Fruit fly (Drosophila melanogaster) whole organism, embryonic: ENCODE data around the gene CG17233.

ENCODE experiments used
- Aef1 ChIP-seq: fragments of 200-800 bp; sonication (Bioruptor generic); IDR thresholded peaks from 3 replicates; pipeline ENCODE4 v1.3.6; 2022; ENCODE audit warnings: missing biosample characterization, missing genetic modification characterization
- B-H1 ChIP-seq: fragments of 200-800 bp; sonication (Bioruptor generic); IDR thresholded peaks from 3 replicates; pipeline ENCODE4 v1.3.6; 2022; ENCODE audit warnings: missing biosample characterization, missing genetic modification characterization
- Blimp-1 ChIP-seq: fragments of 200-800 bp; sonication (Bioruptor generic); optimal IDR thresholded peaks from 3 replicates; lab custom pipeline; 2018; ENCODE audit warnings: missing biosample characterization, missing genetic modification characterization, mild to moderate bottlenecking, moderate library complexity, missing genetic modification reagents
- CG10209 ChIP-seq: fragments of 200-800 bp; sonication (Bioruptor generic); optimal IDR thresholded peaks from 3 replicates; lab custom pipeline; 2017; ENCODE audit warnings: missing biosample characterization, mild to moderate bottlenecking, missing genetic modification characterization, missing genetic modification reagents
- CG10543 ChIP-seq: fragments of 200-800 bp; sonication (Bioruptor generic); optimal IDR thresholded peaks from 3 replicates; lab custom pipeline; 2017; ENCODE audit warnings: missing biosample characterization, mild to moderate bottlenecking, missing genetic modification characterization, moderate library complexity
- CG10654 ChIP-seq: fragments of 200-800 bp; sonication (Bioruptor generic); optimal IDR thresholded peaks from 2 replicates; lab custom pipeline; 2016; ENCODE audit warnings: missing biosample characterization, missing genetic modification characterization
- CG11456 ChIP-seq: fragments of 200-800 bp; sonication (Bioruptor generic); IDR thresholded peaks from 3 replicates; pipeline ENCODE4 v1.3.6; 2022; ENCODE audit warnings: missing biosample characterization, missing genetic modification characterization
- CG11504 ChIP-seq: fragments of 200-800 bp; sonication (Bioruptor generic); optimal IDR thresholded peaks from 3 replicates; lab custom pipeline; 2019; ENCODE audit warnings: missing biosample characterization, mild to moderate bottlenecking, missing genetic modification characterization, moderate library complexity
- CG12155 ChIP-seq: fragments of 200-800 bp; sonication (Bioruptor generic); optimal IDR thresholded peaks from 3 replicates; lab custom pipeline; 2016; ENCODE audit warnings: missing biosample characterization, missing genetic modification characterization
- CG12659 ChIP-seq: fragments of 200-800 bp; sonication (Bioruptor generic); optimal IDR thresholded peaks from 3 replicates; lab custom pipeline; 2017; ENCODE audit warnings: mild to moderate bottlenecking, missing biosample characterization, missing genetic modification reagents, missing genetic modification characterization
- CG12769 ChIP-seq: fragments of 200-800 bp; sonication (Bioruptor generic); optimal IDR thresholded peaks from 2 replicates; lab custom pipeline; 2019; ENCODE audit warnings: missing biosample characterization, mild to moderate bottlenecking, missing genetic modification characterization, moderate library complexity
- CG18011 ChIP-seq: fragments of 200-800 bp; sonication (Bioruptor generic); optimal IDR thresholded peaks from 2 replicates; lab custom pipeline; 2017; ENCODE audit warnings: missing biosample characterization, missing genetic modification characterization, mild to moderate bottlenecking, moderate library complexity, missing genotype
- CG18262 ChIP-seq: fragments of 200-800 bp; optimal IDR thresholded peaks from 3 replicates; lab custom pipeline; 2019; ENCODE audit warnings: missing biosample characterization, mild to moderate bottlenecking, missing genetic modification characterization, moderate library complexity
- CG31365 ChIP-seq: fragments of 200-800 bp; sonication (Bioruptor generic); optimal IDR thresholded peaks from 2 replicates; lab custom pipeline; 2018; ENCODE audit warnings: missing biosample characterization, mild to moderate bottlenecking, missing genetic modification characterization
- CG33213 ChIP-seq: fragments of 200-800 bp; sonication (Bioruptor generic); optimal IDR thresholded peaks from 3 replicates; lab custom pipeline; 2016; ENCODE audit warnings: missing biosample characterization, missing genetic modification characterization
- CG3407 ChIP-seq: fragments of 200-800 bp; sonication (Bioruptor generic); optimal IDR thresholded peaks from 2 replicates; lab custom pipeline; 2018; ENCODE audit warnings: missing biosample characterization, mild to moderate bottlenecking, missing genetic modification characterization
- CG34422 ChIP-seq: fragments of 200-800 bp; sonication (Bioruptor generic); IDR thresholded peaks from 3 replicates; pipeline ENCODE4 v1.3.6; 2022; ENCODE audit warnings: missing biosample characterization, missing genetic modification characterization
- CG4617 ChIP-seq: fragments of 200-800 bp; sonication (Bioruptor generic); optimal IDR thresholded peaks from 3 replicates; lab custom pipeline; 2016; ENCODE audit warnings: missing biosample characterization, missing genetic modification characterization, borderline replicate concordance
- CG4707 ChIP-seq: fragments of 200-800 bp; sonication (Bioruptor generic); optimal IDR thresholded peaks from 2 replicates; lab custom pipeline; 2018; ENCODE audit warnings: missing biosample characterization, mild to moderate bottlenecking, missing genetic modification characterization, moderate library complexity
- CG9817 ChIP-seq: fragments of 200-800 bp; sonication (Bioruptor generic); optimal IDR thresholded peaks from 2 replicates; lab custom pipeline; 2018; ENCODE audit warnings: missing biosample characterization, mild to moderate bottlenecking, missing genetic modification characterization, moderate library complexity
- CHES-1-like ChIP-seq: fragments of 200-800 bp; sonication (Bioruptor generic); optimal IDR thresholded peaks from 2 replicates; lab custom pipeline; 2016; ENCODE audit warnings: missing biosample characterization, missing genetic modification characterization
- Dek ChIP-seq: fragments of 200-800 bp; sonication (Bioruptor generic); optimal IDR thresholded peaks from 3 replicates; lab custom pipeline; 2019; ENCODE audit warnings: missing biosample characterization, mild to moderate bottlenecking, missing genetic modification characterization, moderate library complexity
- H2.0 ChIP-seq: fragments of 200-800 bp; sonication (Bioruptor generic); IDR thresholded peaks from 2 replicates; pipeline ENCODE4 v1.3.6; 2022; ENCODE audit warnings: missing biosample characterization, missing genetic modification characterization
- HLH54F ChIP-seq: fragments of 200-800 bp; sonication (Bioruptor generic); optimal IDR thresholded peaks from 3 replicates; lab custom pipeline; 2016; ENCODE audit warnings: missing biosample characterization, missing genetic modification characterization
- Hmx ChIP-seq: fragments of 200-800 bp; sonication (Bioruptor generic); optimal IDR thresholded peaks from 2 replicates; lab custom pipeline; 2016; ENCODE audit warnings: missing biosample characterization, missing genetic modification characterization
- Oli ChIP-seq: fragments of 200-800 bp; sonication (Bioruptor generic); optimal IDR thresholded peaks from 2 replicates; lab custom pipeline; 2018; ENCODE audit warnings: missing biosample characterization, mild to moderate bottlenecking, missing genetic modification characterization, moderate library complexity
- PHDP ChIP-seq: fragments of 200-800 bp; sonication (Bioruptor generic); optimal IDR thresholded peaks from 3 replicates; lab custom pipeline; 2018; ENCODE audit warnings: missing biosample characterization, mild to moderate bottlenecking, missing genetic modification characterization, moderate library complexity
- Spps ChIP-seq: fragments of 200-800 bp; sonication (Bioruptor generic); optimal IDR thresholded peaks from 2 replicates; lab custom pipeline; 2018; ENCODE audit warnings: missing biosample characterization, mild to moderate bottlenecking, missing genetic modification characterization
- Ssrp ChIP-seq: fragments of 200-800 bp; sonication (Bioruptor generic); optimal IDR thresholded peaks from 2 replicates; lab custom pipeline; 2018; ENCODE audit warnings: missing biosample characterization, mild to moderate bottlenecking, missing genetic modification characterization, moderate library complexity
- Xbp1 ChIP-seq: fragments of 200-800 bp; sonication (Bioruptor generic); optimal IDR thresholded peaks from 3 replicates; lab custom pipeline; 2016; ENCODE audit warnings: missing biosample characterization, mild to moderate bottlenecking, missing genetic modification characterization
- bbx ChIP-seq: fragments of 200-800 bp; sonication (Bioruptor generic); IDR thresholded peaks from 2 replicates; pipeline ENCODE4 v1.3.6; 2022; ENCODE audit warnings: missing biosample characterization, missing genetic modification characterization; ENCODE audit not compliant: partially characterized antibody
- dimm ChIP-seq: fragments of 200-800 bp; sonication (Bioruptor generic); IDR thresholded peaks from 2 replicates; pipeline ENCODE4 v1.3.6; 2022; ENCODE audit warnings: missing biosample characterization, missing genetic modification characterization
- dmrt99B ChIP-seq: fragments of 200-800 bp; sonication (Bioruptor generic); optimal IDR thresholded peaks from 2 replicates; lab custom pipeline; 2018; ENCODE audit warnings: missing biosample characterization, mild to moderate bottlenecking, missing genetic modification characterization, moderate library complexity
- en ChIP-seq: fragments of 200-800 bp; sonication (Bioruptor generic); optimal IDR thresholded peaks from 2 replicates; lab custom pipeline; 2016; ENCODE audit warnings: missing biosample characterization, missing genetic modification characterization
- eve ChIP-seq, 2 experiments: fragments of >200 bp; optimal IDR thresholded peaks; 2 replicates each; lab custom pipeline; 2017; ENCODE audit warnings: missing biosample characterization in 2 of 2, missing genetic modification characterization in 2 of 2
- ken ChIP-seq: fragments of 200-800 bp; sonication (Bioruptor generic); IDR thresholded peaks from 3 replicates; pipeline ENCODE4 v1.3.6; 2022; ENCODE audit warnings: missing biosample characterization, missing genetic modification characterization
- oc ChIP-seq: fragments of 200-800 bp; sonication (Bioruptor generic); optimal IDR thresholded peaks from 2 replicates; lab custom pipeline; 2018; ENCODE audit warnings: missing biosample characterization, mild to moderate bottlenecking, missing genetic modification characterization, moderate library complexity
- org-1 ChIP-seq: fragments of 200-800 bp; sonication (Bioruptor generic); optimal IDR thresholded peaks from 2 replicates; lab custom pipeline; 2017; ENCODE audit warnings: missing biosample characterization, missing genetic modification characterization
- p53 ChIP-seq: fragments of 200-800 bp; sonication (Bioruptor generic); optimal IDR thresholded peaks from 2 replicates; lab custom pipeline; 2016; ENCODE audit warnings: missing biosample characterization, missing genetic modification characterization
- row ChIP-seq: fragments of 200-800 bp; sonication (Bioruptor generic); IDR thresholded peaks from 3 replicates; pipeline ENCODE4 v1.3.6; 2022; ENCODE audit warnings: missing biosample characterization, missing genetic modification characterization
- sc ChIP-seq, 3 experiments: fragments of >200 bp in 2 of 3; fragments of 200-800 bp in 1 of 3; sonication (Bioruptor generic) in 1 of 3; optimal IDR thresholded peaks; 2 replicates in 2 of 3; 3 replicates in 1 of 3; lab custom pipeline; 2017; ENCODE audit warnings: mild to moderate bottlenecking in 1 of 3, missing biosample characterization in 1 of 3, missing genetic modification characterization in 1 of 3, missing genetic modification reagents in 1 of 3
- scrt ChIP-seq: fragments of 200-800 bp; sonication (Bioruptor generic); optimal IDR thresholded peaks from 2 replicates; lab custom pipeline; 2018; ENCODE audit warnings: missing biosample characterization, mild to moderate bottlenecking, missing genetic modification characterization, moderate library complexity
- sd ChIP-seq: fragments of 200-800 bp; sonication (Bioruptor generic); optimal IDR thresholded peaks from 3 replicates; lab custom pipeline; 2018; ENCODE audit warnings: missing biosample characterization, mild to moderate bottlenecking, missing genetic modification characterization, moderate library complexity
- sna ChIP-seq: fragments of 200-800 bp; sonication (Bioruptor generic); IDR thresholded peaks from 2 replicates; pipeline ENCODE4 v1.3.6; 2022; ENCODE audit warnings: missing biosample characterization, missing genetic modification characterization; ENCODE audit not compliant: partially characterized antibody
- sob ChIP-seq: fragments of 200-800 bp; sonication (Bioruptor generic); IDR thresholded peaks from 2 replicates; pipeline ENCODE4 v1.3.6; 2022; ENCODE audit warnings: missing biosample characterization, missing genetic modification characterization
- tgo ChIP-seq: fragments of 200-800 bp; sonication (Bioruptor generic); IDR thresholded peaks from 3 replicates; pipeline ENCODE4 v1.3.6; 2022; ENCODE audit warnings: missing biosample characterization, missing genetic modification characterization
- tup ChIP-seq: fragments of 200-800 bp; sonication (Bioruptor generic); optimal IDR thresholded peaks from 2 replicates; lab custom pipeline; 2016; ENCODE audit warnings: missing biosample characterization, mild to moderate bottlenecking, missing genetic modification characterization, moderate library complexity
- zfh2 ChIP-seq: fragments of 200-800 bp; sonication (Bioruptor generic); optimal IDR thresholded peaks from 2 replicates; lab custom pipeline; 2016; ENCODE audit warnings: missing biosample characterization, missing genetic modification characterization

The CG17233 gene

DNA sequence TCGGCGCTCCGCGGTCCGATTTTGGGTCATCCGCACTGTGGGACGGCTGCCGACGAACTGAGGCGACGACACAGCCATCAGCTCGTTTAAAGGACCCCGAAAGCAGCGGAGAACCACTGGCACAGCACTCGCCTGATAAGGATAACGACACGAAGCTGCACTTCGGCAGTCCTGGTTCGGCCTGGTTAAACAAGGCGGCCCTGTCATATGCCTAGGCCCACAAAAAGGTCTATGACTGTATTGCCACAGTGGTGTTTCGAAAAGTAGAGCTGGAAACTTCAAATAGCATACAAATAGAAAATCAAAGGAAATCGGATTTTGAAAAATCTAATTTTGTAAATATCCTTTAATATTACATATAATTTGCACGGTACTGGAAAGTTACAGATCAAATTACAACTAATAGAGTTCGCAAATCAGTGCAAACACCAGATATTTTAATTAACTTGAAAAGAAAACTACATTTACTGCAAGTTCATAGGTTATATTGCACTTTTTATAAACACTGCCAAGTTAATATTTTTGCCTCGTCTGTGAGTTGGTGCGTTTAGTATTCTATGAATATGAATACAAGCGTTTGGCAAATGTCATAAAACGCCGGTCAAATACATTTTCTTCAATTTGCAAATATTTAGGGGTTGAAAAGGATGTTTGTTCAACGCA is 56.4 kb downstream of the CG17233 start (continued):
- TF ChIP-seq CG10209 (peak; percentile 67), CG34422 (GFP tag; lab: Robert Waterston, UW) (peak; percentile 48; the same call in 1 of the 3 replicates), sob (peak; percentile 44; the same call in 1 of the 2 replicates), CG10543 (GFP tag; lab: Kevin White, UChicago) (peak; percentile 43), dimm (GFP tag; lab: Robert Waterston, UW) (no peak), CG18011 (no peak), CHES-1-like (GFP tag; lab: Kevin White, UChicago) (peak; percentile 47), CG11456 (0 out of 3 replicates have a peak, but pooled peaks have one; percentile 36), Oli (tag; lab: Kevin White, UChicago) (peak; percentile 77), CG12659 (GFP tag; lab: Kevin White, UChicago) (peak; percentile 56), CG4707 (GFP tag; lab: Kevin White, UChicago) (no peak), CG4617 (peak; percentile 30), Xbp1 (GFP tag; lab: Kevin White, UChicago) (peak; percentile 64), dmrt99B (tag; lab: Kevin White, UChicago) (peak; percentile 53), Blimp-1 (GFP tag; lab: Kevin White, UChicago) (no peak), ken (GFP tag; lab: Robert Waterston, UW) (peak; percentile 56; the same call in 2 of the 3 replicates), sd (tag; lab: Kevin White, UChicago) (no peak), sna (GFP tag; lab: Robert Waterston, UW) (no peak), CG18262 (tag; lab: Kevin White, UChicago) (peak; percentile 29), Ssrp (tag; lab: Kevin White, UChicago) (peak; percentile 49), p53 (no peak), CG33213 (GFP tag; lab: Kevin White, UChicago) (peak; percentile 7), sc (optimal IDR thresholded peaks at IDR 0.05; lab: Kevin White, UChicago) (no peak), sc (GFP tag; optimal IDR thresholded peaks at IDR 0.05; lab: Kevin White, UChicago) (peak; percentile 4), HLH54F (peak; percentile 71), CG12155 (peak; percentile 53), tgo (GFP tag; lab: Robert Waterston, UW) (no peak), CG10654 (GFP tag; lab: Kevin White, UChicago) (no peak), bbx (no peak), H2.0 (GFP tag; lab: Robert Waterston, UW) (peak; percentile 61), tup (peak; percentile 8), Aef1 (GFP tag; lab: Robert Waterston, UW) (peak; percentile 56), B-H1 (GFP tag; lab: Robert Waterston, UW) (no peak), CG12769 (peak; percentile 49), CG3407 (GFP tag; lab: Kevin White, UChicago) (no peak), zfh2 (GFP tag; lab: Kevin White, UChicago) (peak; percentile 49), CG31365 (tag; lab: Kevin White, UChicago) (no peak), Hmx (GFP tag; lab: Kevin White, UChicago) (no peak), Dek (tag; lab: Kevin White, UChicago) (peak; percentile 44), CG11504 (tag; lab: Kevin White, UChicago) (peak; percentile 59), en (GFP tag; lab: Kevin White, UChicago) (no peak), eve (GFP tag; optimal IDR thresholded peaks at IDR 0.05; lab: Kevin White, UChicago) (peak in 1 of 2 experiments; percentile 81), Spps (tag; lab: Kevin White, UChicago) (no peak), scrt (GFP tag; lab: Kevin White, UChicago) (peak; percentile 24), CG9817 (tag; lab: Kevin White, UChicago) (peak; percentile 36), oc (tag; lab: Kevin White, UChicago) (no peak), org-1 (peak; percentile 59), PHDP (tag; lab: Kevin White, UChicago) (peak; percentile 63), row (peak; percentile 61)
